Fruit fly (Drosophila melanogaster): ENCODE measurements around the gene CG42822.

DNA sequence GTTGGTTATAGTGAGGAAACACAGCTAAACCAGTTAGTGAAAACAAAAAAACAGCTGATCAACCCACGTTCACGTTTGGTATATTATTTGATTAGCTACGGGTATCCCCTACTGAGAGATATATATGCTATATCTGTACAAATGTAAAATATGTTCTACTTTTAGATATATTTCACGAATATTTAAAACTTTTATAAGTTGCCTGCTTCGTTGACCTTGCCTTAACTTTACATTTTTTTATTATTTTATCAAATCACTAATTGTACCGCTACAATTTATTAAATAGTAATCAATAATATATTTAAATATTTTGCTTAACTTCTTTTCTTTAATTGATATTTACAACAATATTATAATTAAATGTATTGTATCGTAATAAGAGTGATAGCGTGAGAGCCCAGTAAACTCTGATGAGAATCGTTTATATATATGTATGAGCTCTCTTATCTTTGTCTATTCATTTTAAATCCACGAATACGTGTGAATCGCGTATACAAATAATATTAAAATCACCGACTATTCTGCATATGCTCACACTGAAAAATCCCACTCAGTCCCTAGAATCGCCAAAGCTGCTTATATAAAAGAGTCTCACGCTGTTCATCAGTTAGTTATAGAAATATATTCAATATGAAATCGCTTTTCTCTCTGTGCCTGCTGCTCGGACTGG is 1.1 kb upstream of the CG42822 start, which contains the start of gene CG42821:
- no peak for TF ChIP-seq ttk (optimal IDR thresholded peaks at IDR 0.05)
- no peak for TF ChIP-seq Myc (optimal IDR thresholded peaks at IDR 0.05)

Measured in Kc167 (cell line).